Fruit fly (Drosophila melanogaster) whole organism, embryonic: ENCODE data around the gene Hrb98DE.

Experiments
- Bteb2 ChIP-seq: fragments of 200-800 bp; sonication (Bioruptor generic); optimal IDR thresholded peaks from 2 replicates; lab custom pipeline; 2016; ENCODE audit warnings: missing biosample characterization, missing genetic modification characterization
- CG10959 ChIP-seq: fragments of 200-800 bp; sonication (Bioruptor generic); IDR thresholded peaks from 2 replicates; pipeline ENCODE4 v1.3.6; 2022; ENCODE audit warnings: missing biosample characterization, missing genetic modification characterization
- CG11085 ChIP-seq: fragments of 200-800 bp; sonication (Bioruptor generic); IDR thresholded peaks from 2 replicates; pipeline ENCODE4 v1.3.6; 2022; ENCODE audit warnings: missing biosample characterization, missing genetic modification characterization
- CG11247 ChIP-seq: fragments of 200-800 bp; sonication (Bioruptor generic); IDR thresholded peaks from 2 replicates; pipeline ENCODE4 v1.3.6; 2022; ENCODE audit warnings: missing biosample characterization, missing genetic modification characterization
- CG11504 ChIP-seq: fragments of 200-800 bp; sonication (Bioruptor generic); optimal IDR thresholded peaks from 3 replicates; lab custom pipeline; 2019; ENCODE audit warnings: missing biosample characterization, mild to moderate bottlenecking, missing genetic modification characterization, moderate library complexity
- CG14441 ChIP-seq: fragments of 200-800 bp; sonication (Bioruptor generic); IDR thresholded peaks from 2 replicates; pipeline ENCODE4 v1.3.6; 2022; ENCODE audit warnings: missing biosample characterization, missing genetic modification characterization
- CG15269 ChIP-seq: fragments of 200-800 bp; sonication (Bioruptor generic); optimal IDR thresholded peaks from 2 replicates; lab custom pipeline; 2018; ENCODE audit warnings: missing biosample characterization, mild to moderate bottlenecking, missing genetic modification characterization, moderate library complexity
- CG17359 ChIP-seq: fragments of 200-800 bp; sonication (Bioruptor generic); optimal IDR thresholded peaks from 3 replicates; lab custom pipeline; 2018; ENCODE audit warnings: missing biosample characterization, mild to moderate bottlenecking, missing genetic modification characterization, moderate library complexity
- CG2120 ChIP-seq: fragments of 200-800 bp; sonication (Bioruptor generic); optimal IDR thresholded peaks from 3 replicates; lab custom pipeline; 2016; ENCODE audit warnings: missing biosample characterization, missing genetic modification characterization
- CG32532 ChIP-seq: fragments of 200-800 bp; sonication (Bioruptor generic); IDR thresholded peaks from 2 replicates; pipeline ENCODE4 v1.3.6; 2022; ENCODE audit warnings: missing biosample characterization, missing genetic modification characterization
- CG34422 ChIP-seq: fragments of 200-800 bp; sonication (Bioruptor generic); IDR thresholded peaks from 3 replicates; pipeline ENCODE4 v1.3.6; 2022; ENCODE audit warnings: missing biosample characterization, missing genetic modification characterization
- CG42726 ChIP-seq: fragments of 200-800 bp; sonication (Bioruptor generic); IDR thresholded peaks from 2 replicates; pipeline ENCODE4 v1.3.6; 2022; ENCODE audit warnings: missing biosample characterization, missing genetic modification characterization; ENCODE audit not compliant: partially characterized antibody
- CG4328 ChIP-seq: fragments of 200-800 bp; sonication (Bioruptor generic); optimal IDR thresholded peaks from 3 replicates; lab custom pipeline; 2017; ENCODE audit warnings: missing biosample characterization, missing genetic modification reagents, missing genetic modification characterization
- CG43689 ChIP-seq: fragments of 200-800 bp; sonication (Bioruptor generic); IDR thresholded peaks from 2 replicates; pipeline ENCODE4 v1.3.6; 2022; ENCODE audit warnings: missing biosample characterization, missing genetic modification characterization
- CG4730 ChIP-seq: fragments of 200-800 bp; sonication (Bioruptor generic); IDR thresholded peaks from 2 replicates; pipeline ENCODE4 v1.3.6; 2022; ENCODE audit warnings: missing biosample characterization, missing genetic modification characterization
- CG7745 ChIP-seq: fragments of 200-800 bp; sonication (Bioruptor generic); optimal IDR thresholded peaks from 2 replicates; lab custom pipeline; 2018; ENCODE audit warnings: missing biosample characterization, mild to moderate bottlenecking, missing genetic modification characterization, moderate library complexity
- Dbx ChIP-seq: fragments of 200-800 bp; sonication (Bioruptor generic); IDR thresholded peaks from 3 replicates; pipeline ENCODE4 v1.3.6; 2022; ENCODE audit warnings: missing biosample characterization, missing genetic modification characterization
- ERR ChIP-seq: fragments of 200-800 bp; sonication (Bioruptor generic); optimal IDR thresholded peaks from 2 replicates; lab custom pipeline; 2016; ENCODE audit warnings: missing biosample characterization, missing genetic modification characterization
- H2.0 ChIP-seq: fragments of 200-800 bp; sonication (Bioruptor generic); IDR thresholded peaks from 2 replicates; pipeline ENCODE4 v1.3.6; 2022; ENCODE audit warnings: missing biosample characterization, missing genetic modification characterization
- HLH4C ChIP-seq: fragments of 200-800 bp; sonication (Bioruptor generic); IDR thresholded peaks from 3 replicates; pipeline ENCODE4 v1.3.6; 2022; ENCODE audit warnings: missing biosample characterization, missing genetic modification characterization; ENCODE audit not compliant: partially characterized antibody
- HLH54F ChIP-seq: fragments of 200-800 bp; sonication (Bioruptor generic); optimal IDR thresholded peaks from 3 replicates; lab custom pipeline; 2016; ENCODE audit warnings: missing biosample characterization, missing genetic modification characterization
- Hmx ChIP-seq: fragments of 200-800 bp; sonication (Bioruptor generic); optimal IDR thresholded peaks from 2 replicates; lab custom pipeline; 2016; ENCODE audit warnings: missing biosample characterization, missing genetic modification characterization
- Hr39 ChIP-seq: fragments of >200 bp; optimal IDR thresholded peaks from 2 replicates; lab custom pipeline; 2017
- Hr51 ChIP-seq, 2 experiments: fragments of 200-800 bp; sonication (Bioruptor generic); optimal IDR thresholded peaks; 2 replicates in 1 of 2; 3 replicates in 1 of 2; lab custom pipeline; 2016 to 2018; ENCODE audit warnings: missing biosample characterization in 2 of 2, missing genetic modification characterization in 2 of 2, mild to moderate bottlenecking in 1 of 2, moderate library complexity in 1 of 2
- Jarid2 ChIP-seq: fragments of 200-800 bp; sonication (Bioruptor generic); optimal IDR thresholded peaks from 3 replicates; lab custom pipeline; 2017; ENCODE audit warnings: mild to moderate bottlenecking, missing biosample characterization, missing genetic modification reagents, missing genetic modification characterization
- Med ChIP-seq: fragments of 200-800 bp; sonication (Bioruptor generic); peaks from one replicate; lab custom pipeline; 2016; ENCODE audit warnings: missing biosample characterization, missing genetic modification characterization, mild to moderate bottlenecking, inconsistent platforms, moderate library complexity
- Six4 ChIP-seq: fragments of 200-800 bp; sonication (Bioruptor generic); optimal IDR thresholded peaks from 2 replicates; lab custom pipeline; 2016; ENCODE audit warnings: missing biosample characterization, missing genetic modification characterization
- Sox102F ChIP-seq: fragments of 200-800 bp; sonication (Bioruptor generic); optimal IDR thresholded peaks from 2 replicates; lab custom pipeline; 2018; ENCODE audit warnings: missing biosample characterization, mild to moderate bottlenecking, missing genetic modification characterization, moderate library complexity
- Spps ChIP-seq: fragments of 200-800 bp; sonication (Bioruptor generic); optimal IDR thresholded peaks from 2 replicates; lab custom pipeline; 2018; ENCODE audit warnings: missing biosample characterization, mild to moderate bottlenecking, missing genetic modification characterization
- ash1 ChIP-seq: fragments of 200-800 bp; sonication (Bioruptor generic); optimal IDR thresholded peaks from 2 replicates; lab custom pipeline; 2018; ENCODE audit warnings: missing biosample characterization, mild to moderate bottlenecking, missing genetic modification characterization
- cg ChIP-seq: fragments of 200-800 bp; sonication (Bioruptor generic); optimal IDR thresholded peaks from 3 replicates; lab custom pipeline; 2019; ENCODE audit warnings: missing biosample characterization, mild to moderate bottlenecking, missing genetic modification characterization, moderate library complexity
- ci ChIP-seq: fragments of 200-800 bp; sonication (Bioruptor generic); IDR thresholded peaks from 3 replicates; pipeline ENCODE4 v1.3.6; 2022; ENCODE audit warnings: missing biosample characterization, missing genetic modification characterization
- da ChIP-seq: fragments of 200-800 bp; sonication (Bioruptor generic); optimal IDR thresholded peaks from 2 replicates; lab custom pipeline; 2016; ENCODE audit warnings: missing biosample characterization, missing genetic modification characterization
- dimm ChIP-seq: fragments of 200-800 bp; sonication (Bioruptor generic); IDR thresholded peaks from 2 replicates; pipeline ENCODE4 v1.3.6; 2022; ENCODE audit warnings: missing biosample characterization, missing genetic modification characterization
- dm ChIP-seq: fragments of 200-800 bp; sonication (Bioruptor generic); optimal IDR thresholded peaks from 3 replicates; lab custom pipeline; 2016; ENCODE audit warnings: missing biosample characterization, missing genetic modification characterization
- dmrt11E ChIP-seq: fragments of 200-800 bp; sonication (Bioruptor generic); optimal IDR thresholded peaks from 3 replicates; lab custom pipeline; 2018; ENCODE audit warnings: missing biosample characterization, mild to moderate bottlenecking, missing genetic modification characterization, moderate library complexity
- gem ChIP-seq: fragments of 200-800 bp; sonication (Bioruptor generic); optimal IDR thresholded peaks from 2 replicates; lab custom pipeline; 2019; ENCODE audit warnings: missing biosample characterization, mild to moderate bottlenecking, missing genetic modification characterization, moderate library complexity
- ham ChIP-seq: fragments of 200-800 bp; sonication (Bioruptor generic); IDR thresholded peaks from 2 replicates; pipeline ENCODE4 v1.3.6; 2022; ENCODE audit warnings: missing biosample characterization, missing genetic modification characterization
- lilli ChIP-seq: fragments of 200-800 bp; sonication (Bioruptor generic); optimal IDR thresholded peaks from 3 replicates; lab custom pipeline; 2016; ENCODE audit warnings: missing biosample characterization, missing genetic modification characterization
- org-1 ChIP-seq: fragments of 200-800 bp; sonication (Bioruptor generic); optimal IDR thresholded peaks from 2 replicates; lab custom pipeline; 2017; ENCODE audit warnings: missing biosample characterization, missing genetic modification characterization
- phol ChIP-seq: fragments of 200-800 bp; sonication (Bioruptor generic); optimal IDR thresholded peaks from 3 replicates; lab custom pipeline; 2018; ENCODE audit warnings: missing biosample characterization, mild to moderate bottlenecking, missing genetic modification characterization, moderate library complexity
- pita ChIP-seq: fragments of 200-800 bp; sonication (Bioruptor generic); optimal IDR thresholded peaks from 2 replicates; lab custom pipeline; 2017; ENCODE audit warnings: missing biosample characterization, mild to moderate bottlenecking, missing genetic modification characterization
- pnt ChIP-seq: fragments of 200-800 bp; sonication (Bioruptor generic); optimal IDR thresholded peaks from 3 replicates; lab custom pipeline; 2016; ENCODE audit warnings: missing biosample characterization, missing genetic modification characterization
- row ChIP-seq: fragments of 200-800 bp; sonication (Bioruptor generic); IDR thresholded peaks from 3 replicates; pipeline ENCODE4 v1.3.6; 2022; ENCODE audit warnings: missing biosample characterization, missing genetic modification characterization
- sens ChIP-seq: fragments of 200-800 bp; sonication (Bioruptor generic); peaks from one replicate; lab custom pipeline; 2016; ENCODE audit warnings: missing biosample characterization, missing genetic modification characterization
- sisA ChIP-seq: fragments of 200-800 bp; sonication (Bioruptor generic); IDR thresholded peaks from 2 replicates; pipeline ENCODE4 v1.3.6; 2022; ENCODE audit warnings: missing biosample characterization, missing genetic modification characterization
- ssp ChIP-seq: fragments of 200-800 bp; sonication (Bioruptor generic); IDR thresholded peaks from 2 replicates; pipeline ENCODE4 v1.3.6; 2022; ENCODE audit warnings: missing biosample characterization, missing genetic modification characterization
- toy ChIP-seq: fragments of 200-800 bp; sonication (Bioruptor generic); IDR thresholded peaks from 2 replicates; pipeline ENCODE4 v1.3.6; 2022; ENCODE audit warnings: missing biosample characterization, missing genetic modification characterization
- tx ChIP-seq: fragments of 200-800 bp; sonication (Bioruptor generic); optimal IDR thresholded peaks from 2 replicates; lab custom pipeline; 2016; ENCODE audit warnings: missing biosample characterization, missing genetic modification characterization
- vfl ChIP-seq: fragments of 200-800 bp; sonication (Bioruptor generic); optimal IDR thresholded peaks from 2 replicates; lab custom pipeline; 2016; ENCODE audit warnings: missing biosample characterization, missing genetic modification characterization
- vvl ChIP-seq: fragments of 200-800 bp; sonication (Bioruptor generic); IDR thresholded peaks from 2 replicates; pipeline ENCODE4 v1.3.6; 2022; ENCODE audit warnings: missing biosample characterization, missing genetic modification characterization
- zfh2 ChIP-seq: fragments of 200-800 bp; sonication (Bioruptor generic); optimal IDR thresholded peaks from 2 replicates; lab custom pipeline; 2016; ENCODE audit warnings: missing biosample characterization, missing genetic modification characterization

Hrb98DE gene

dm6 chr3R:28631753-28632152 lies 32.1 kb downstream of the Hrb98DE start (continued):
- TF ChIP-seq CG11085 (GFP tag; lab: Robert Waterston, UW) = no peak
- TF ChIP-seq zfh2 (GFP tag; lab: Kevin White, UChicago) = peak; percentile 16
- TF ChIP-seq ERR (GFP tag; lab: Kevin White, UChicago) = no peak
- 0 out of 2 replicates have a peak, but pooled peaks have one; percentile 32 for TF ChIP-seq ssp
- TF ChIP-seq Hr39 (lab: Kevin White, UChicago) = no peak
- no peak for TF ChIP-seq pita (GFP tag; lab: Kevin White, UChicago)
- peak; percentile 66 for TF ChIP-seq CG17359
- TF ChIP-seq vfl = peak; percentile 29
- peak; percentile 50 for TF ChIP-seq sisA (GFP tag; lab: Robert Waterston, UW)
- peak; percentile 26 for TF ChIP-seq Bteb2 (GFP tag; lab: Kevin White, UChicago)
- TF ChIP-seq HLH4C (GFP tag; lab: Robert Waterston, UW) = no peak
- no peak for TF ChIP-seq toy (GFP tag; lab: Robert Waterston, UW)
- peak; percentile 30; the same call in 1 of the 3 replicates for TF ChIP-seq CG34422 (GFP tag; lab: Robert Waterston, UW)
- TF ChIP-seq ham (GFP tag; lab: Robert Waterston, UW) = no peak
- TF ChIP-seq Jarid2 (GFP tag; lab: Kevin White, UChicago) = peak; percentile 3
- TF ChIP-seq CG4328 (GFP tag; lab: Kevin White, UChicago) = no peak
- peak; percentile 51 for TF ChIP-seq Sox102F (GFP tag; lab: Kevin White, UChicago)
- no peak for TF ChIP-seq CG43689 (GFP tag; lab: Robert Waterston, UW)

DNA sequence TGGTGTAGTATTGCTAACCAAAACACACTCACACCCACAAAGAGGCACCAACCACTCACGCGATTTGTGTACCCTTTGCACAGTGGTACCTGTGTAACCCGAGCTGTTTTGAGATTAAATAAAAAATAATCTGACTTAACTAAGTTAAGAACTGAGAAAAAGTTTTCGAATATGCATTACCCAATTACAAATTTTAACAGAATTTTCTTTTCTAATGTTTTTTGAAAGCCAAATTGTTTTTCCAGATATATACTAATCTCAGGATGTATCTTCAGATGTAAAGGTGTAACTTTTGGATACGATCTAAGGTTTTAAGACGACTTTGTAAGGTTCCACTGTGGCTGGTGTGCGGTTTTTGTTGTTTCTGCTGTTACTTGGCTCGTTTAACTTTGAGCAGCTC lies 34.1 kb downstream of the Hrb98DE start:
- TF ChIP-seq Hmx (GFP tag; lab: Kevin White, UChicago) = no peak
- no peak for TF ChIP-seq dimm (GFP tag; lab: Robert Waterston, UW)
- TF ChIP-seq dm (GFP tag; lab: Kevin White, UChicago) = no peak
- TF ChIP-seq Med (GFP tag; lab: Kevin White, UChicago) = peak; percentile 47
- no peak for TF ChIP-seq H2.0
- TF ChIP-seq vvl (GFP tag; lab: Robert Waterston, UW) = no peak
- TF ChIP-seq CG11504 = peak; percentile 43
- no peak for TF ChIP-seq ham (GFP tag; lab: Robert Waterston, UW)
- no peak for TF ChIP-seq pnt (GFP tag; lab: Kevin White, UChicago)
- no peak for TF ChIP-seq ash1
- peak; percentile 3 for TF ChIP-seq CG2120 (GFP tag; lab: Kevin White, UChicago)
- TF ChIP-seq Hr51 (GFP tag; optimal IDR thresholded peaks at IDR 0.05; lab: Kevin White, UChicago) = peak in 1 of 2 experiments; percentile 24
- peak; percentile 9 for TF ChIP-seq phol (tag; lab: Kevin White, UChicago)
- no peak for TF ChIP-seq CG11247
- TF ChIP-seq Spps = no peak
- no peak for TF ChIP-seq ci (GFP tag; lab: Robert Waterston, UW)
- TF ChIP-seq org-1 (GFP tag; lab: Kevin White, UChicago) = no peak
- TF ChIP-seq Six4 (GFP tag; lab: Kevin White, UChicago) = no peak
- TF ChIP-seq CG10959 (GFP tag; lab: Robert Waterston, UW) = no peak
- 0 out of 2 replicates have a peak, but pooled peaks have one; percentile 8 for TF ChIP-seq CG14441 (GFP tag; lab: Robert Waterston, UW)
- TF ChIP-seq HLH54F (GFP tag; lab: Kevin White, UChicago) = no peak
- no peak for TF ChIP-seq tx (GFP tag; lab: Kevin White, UChicago)
- no peak for TF ChIP-seq Dbx
- TF ChIP-seq dmrt11E (tag; lab: Kevin White, UChicago) = no peak
- TF ChIP-seq gem (tag; lab: Kevin White, UChicago) = peak; percentile 57
- TF ChIP-seq sens (GFP tag; lab: Kevin White, UChicago) = peak; percentile 50
- TF ChIP-seq lilli (GFP tag; lab: Kevin White, UChicago) = no peak
- TF ChIP-seq CG4730 (GFP tag; lab: Robert Waterston, UW) = no peak
- no peak for TF ChIP-seq da
- no peak for TF ChIP-seq cg (GFP tag; lab: Kevin White, UChicago)
- peak; percentile 17 for TF ChIP-seq CG15269 (tag; lab: Kevin White, UChicago)
- TF ChIP-seq CG32532 (GFP tag; lab: Robert Waterston, UW) = no peak
- no peak for TF ChIP-seq CG42726
- peak; percentile 29; the same call in 1 of the 3 replicates for TF ChIP-seq row
- no peak for TF ChIP-seq CG7745 (tag; lab: Kevin White, UChicago)
